Fruit fly (Drosophila melanogaster) whole organism, embryonic: ENCODE measurements around the gene lin-52.

Experiments used
- Aef1 ChIP-seq: fragments of 200-800 bp; sonication (Bioruptor generic); IDR thresholded peaks from 3 replicates; pipeline ENCODE4 v1.3.6; 2022; ENCODE audit warnings: missing biosample characterization, missing genetic modification characterization
- CG11695 ChIP-seq: fragments of 200-800 bp; sonication (Bioruptor generic); IDR thresholded peaks from 3 replicates; pipeline ENCODE4 v1.3.6; 2022; ENCODE audit warnings: missing biosample characterization, missing genetic modification characterization
- CG13624 ChIP-seq: fragments of 200-800 bp; sonication (Bioruptor generic); optimal IDR thresholded peaks from 2 replicates; lab custom pipeline; 2016; ENCODE audit warnings: missing biosample characterization, missing genetic modification characterization
- CG13775 ChIP-seq: fragments of 200-800 bp; sonication (Bioruptor generic); optimal IDR thresholded peaks from 3 replicates; lab custom pipeline; 2017; ENCODE audit warnings: missing biosample characterization, mild to moderate bottlenecking, missing genetic modification characterization
- CG15011 ChIP-seq: fragments of 200-800 bp; sonication (Bioruptor generic); optimal IDR thresholded peaks from 3 replicates; lab custom pipeline; 2018; ENCODE audit warnings: missing biosample characterization, mild to moderate bottlenecking, missing genetic modification characterization
- CG15269 ChIP-seq: fragments of 200-800 bp; sonication (Bioruptor generic); optimal IDR thresholded peaks from 2 replicates; lab custom pipeline; 2018; ENCODE audit warnings: missing biosample characterization, mild to moderate bottlenecking, missing genetic modification characterization, moderate library complexity
- CG1529 ChIP-seq: fragments of 200-800 bp; sonication (Bioruptor generic); optimal IDR thresholded peaks from 3 replicates; lab custom pipeline; 2018; ENCODE audit warnings: missing biosample characterization, missing genetic modification characterization
- CG16779 ChIP-seq: fragments of 200-800 bp; sonication (Bioruptor generic); IDR thresholded peaks from 2 replicates; pipeline ENCODE4 v1.3.6; 2022; ENCODE audit warnings: missing biosample characterization, missing genetic modification characterization
- CG17328 ChIP-seq: fragments of 200-800 bp; sonication (Bioruptor generic); IDR thresholded peaks from 2 replicates; pipeline ENCODE4 v1.3.6; 2022; ENCODE audit warnings: missing biosample characterization, missing genetic modification characterization
- CG30431 ChIP-seq: fragments of 200-800 bp; sonication (Bioruptor generic); optimal IDR thresholded peaks from 2 replicates; lab custom pipeline; 2017; ENCODE audit warnings: missing biosample characterization, missing genetic modification characterization
- CG31441 ChIP-seq: fragments of 200-800 bp; sonication (Bioruptor generic); IDR thresholded peaks from 2 replicates; pipeline ENCODE4 v1.3.6; 2022; ENCODE audit warnings: missing biosample characterization, missing genetic modification characterization
- CG34422 ChIP-seq: fragments of 200-800 bp; sonication (Bioruptor generic); IDR thresholded peaks from 3 replicates; pipeline ENCODE4 v1.3.6; 2022; ENCODE audit warnings: missing biosample characterization, missing genetic modification characterization
- CG3726 ChIP-seq: fragments of 200-800 bp; sonication (Bioruptor generic); IDR thresholded peaks from 3 replicates; pipeline ENCODE4, ENCODE4 v1.3.6; 2022; ENCODE audit warnings: missing biosample characterization, missing genetic modification characterization
- CG4617 ChIP-seq: fragments of 200-800 bp; sonication (Bioruptor generic); optimal IDR thresholded peaks from 3 replicates; lab custom pipeline; 2016; ENCODE audit warnings: missing biosample characterization, missing genetic modification characterization, borderline replicate concordance
- CG5180 ChIP-seq: fragments of 200-800 bp; sonication (Bioruptor generic); optimal IDR thresholded peaks from 3 replicates; lab custom pipeline; 2017; ENCODE audit warnings: missing biosample characterization, missing genetic modification characterization, mild to moderate bottlenecking, moderate library complexity, missing genetic modification reagents
- CG7271 ChIP-seq: fragments of 200-800 bp; sonication (Bioruptor generic); optimal IDR thresholded peaks from 2 replicates; lab custom pipeline; 2018; ENCODE audit warnings: missing biosample characterization, mild to moderate bottlenecking, missing genetic modification characterization, moderate library complexity
- CG8478 ChIP-seq: fragments of >200 bp; optimal IDR thresholded peaks from 2 replicates; lab custom pipeline; 2018
- CG8765 ChIP-seq: fragments of 200-800 bp; sonication (Bioruptor generic); IDR thresholded peaks from 2 replicates; pipeline ENCODE4 v1.3.6; 2022; ENCODE audit warnings: missing biosample characterization, missing genetic modification characterization
- CG9876 ChIP-seq: fragments of 200-800 bp; sonication (Bioruptor generic); optimal IDR thresholded peaks from 2 replicates; lab custom pipeline; 2016; ENCODE audit warnings: missing biosample characterization, missing genetic modification characterization
- CkIIα-i1 ChIP-seq: fragments of 200-800 bp; sonication (Bioruptor generic); IDR thresholded peaks from 2 replicates; pipeline ENCODE4 v1.3.6; 2022; ENCODE audit warnings: missing biosample characterization, missing genetic modification characterization
- ERR ChIP-seq: fragments of 200-800 bp; sonication (Bioruptor generic); optimal IDR thresholded peaks from 2 replicates; lab custom pipeline; 2016; ENCODE audit warnings: missing biosample characterization, missing genetic modification characterization
- Fer3 ChIP-seq: fragments of 200-800 bp; sonication (Bioruptor generic); optimal IDR thresholded peaks from 2 replicates; lab custom pipeline; 2018; ENCODE audit warnings: missing biosample characterization, mild to moderate bottlenecking, missing genetic modification characterization, moderate library complexity
- Gsc ChIP-seq: fragments of 200-800 bp; sonication (Bioruptor generic); IDR thresholded peaks from 2 replicates; pipeline ENCODE4 v1.3.6; 2022; ENCODE audit warnings: missing biosample characterization, missing genetic modification characterization
- HLH54F ChIP-seq: fragments of 200-800 bp; sonication (Bioruptor generic); optimal IDR thresholded peaks from 3 replicates; lab custom pipeline; 2016; ENCODE audit warnings: missing biosample characterization, missing genetic modification characterization
- HLHmδ ChIP-seq: fragments of 200-800 bp; sonication (Bioruptor generic); optimal IDR thresholded peaks from 2 replicates; lab custom pipeline; 2018; ENCODE audit warnings: missing biosample characterization, mild to moderate bottlenecking, missing genetic modification characterization, moderate library complexity
- Lpt ChIP-seq: fragments of >200 bp; optimal IDR thresholded peaks from 2 replicates; lab custom pipeline; 2018; ENCODE audit warnings: missing biosample characterization, missing genetic modification characterization
- PHDP ChIP-seq: fragments of 200-800 bp; sonication (Bioruptor generic); optimal IDR thresholded peaks from 3 replicates; lab custom pipeline; 2018; ENCODE audit warnings: missing biosample characterization, mild to moderate bottlenecking, missing genetic modification characterization, moderate library complexity
- al ChIP-seq: fragments of 200-800 bp; sonication (Bioruptor generic); IDR thresholded peaks from 2 replicates; pipeline ENCODE4 v1.3.6; 2022; ENCODE audit warnings: missing biosample characterization, missing genetic modification characterization
- aop ChIP-seq: fragments of 200-800 bp; sonication (Bioruptor generic); IDR thresholded peaks from 2 replicates; pipeline ENCODE4 v1.3.6; 2022; ENCODE audit warnings: missing biosample characterization, missing genetic modification characterization
- ara ChIP-seq: fragments of 200-800 bp; sonication (Bioruptor generic); IDR thresholded peaks from 2 replicates; pipeline ENCODE4 v1.3.6; 2022; ENCODE audit warnings: missing biosample characterization, missing genetic modification characterization
- btn ChIP-seq: fragments of 200-800 bp; sonication (Bioruptor generic); optimal IDR thresholded peaks from 2 replicates; lab custom pipeline; 2016; ENCODE audit warnings: missing biosample characterization, missing genetic modification characterization
- cato ChIP-seq: fragments of 200-800 bp; sonication (Bioruptor generic); optimal IDR thresholded peaks from 2 replicates; lab custom pipeline; 2016; ENCODE audit warnings: missing biosample characterization, missing genetic modification characterization, borderline replicate concordance
- chm ChIP-seq: fragments of 200-800 bp; sonication (Bioruptor generic); IDR thresholded peaks from 2 replicates; pipeline ENCODE4 v1.3.6; 2022; ENCODE audit warnings: missing biosample characterization, missing genetic modification characterization
- cwo ChIP-seq: fragments of 200-800 bp; sonication (Bioruptor generic); optimal IDR thresholded peaks from 3 replicates; lab custom pipeline; 2017; ENCODE audit warnings: missing biosample characterization, missing genetic modification characterization, mild to moderate bottlenecking, moderate library complexity, missing genetic modification reagents
- disco-r ChIP-seq: fragments of 200-800 bp; sonication (Bioruptor generic); optimal IDR thresholded peaks from 2 replicates; lab custom pipeline; 2016; ENCODE audit warnings: missing biosample characterization, missing genetic modification characterization
- dpn ChIP-seq, 2 experiments: fragments of 200-800 bp; sonication (Bioruptor generic); optimal IDR thresholded peaks; 3 replicates each; lab custom pipeline; 2016; ENCODE audit warnings: missing biosample characterization in 2 of 2, missing genetic modification characterization in 2 of 2
- fd102C ChIP-seq: fragments of 200-800 bp; sonication (Bioruptor generic); optimal IDR thresholded peaks from 2 replicates; lab custom pipeline; 2018; ENCODE audit warnings: missing biosample characterization, mild to moderate bottlenecking, missing genetic modification characterization, moderate library complexity
- ftz-f1 ChIP-seq: fragments of 200-800 bp; sonication (Bioruptor generic); optimal IDR thresholded peaks from 2 replicates; lab custom pipeline; 2016; ENCODE audit warnings: missing biosample characterization, missing genetic modification characterization
- grau ChIP-seq: fragments of 200-800 bp; optimal IDR thresholded peaks from 3 replicates; lab custom pipeline; 2019; ENCODE audit warnings: missing biosample characterization, mild to moderate bottlenecking, missing genetic modification characterization, moderate library complexity
- hbn ChIP-seq: fragments of 200-800 bp; sonication (Bioruptor generic); IDR thresholded peaks from 2 replicates; pipeline ENCODE4 v1.3.6; 2022; ENCODE audit warnings: missing biosample characterization, missing genetic modification characterization; ENCODE audit not compliant: partially characterized antibody
- kni ChIP-seq: fragments of 200-800 bp; sonication (Bioruptor generic); optimal IDR thresholded peaks from 3 replicates; lab custom pipeline; 2017; ENCODE audit warnings: mild to moderate bottlenecking, missing biosample characterization, missing genetic modification reagents, missing genetic modification characterization
- mld ChIP-seq: fragments of 200-800 bp; sonication (Bioruptor generic); IDR thresholded peaks from 3 replicates; pipeline ENCODE4 v1.3.6; 2022; ENCODE audit warnings: missing biosample characterization, missing genetic modification characterization; ENCODE audit not compliant: partially characterized antibody
- p53 ChIP-seq: fragments of 200-800 bp; sonication (Bioruptor generic); optimal IDR thresholded peaks from 2 replicates; lab custom pipeline; 2016; ENCODE audit warnings: missing biosample characterization, missing genetic modification characterization
- pzg ChIP-seq: fragments of 200-800 bp; sonication (Bioruptor generic); optimal IDR thresholded peaks from 3 replicates; lab custom pipeline; 2018; ENCODE audit warnings: missing biosample characterization, mild to moderate bottlenecking, missing genetic modification characterization, moderate library complexity
- run ChIP-seq: fragments of 200-800 bp; sonication (Bioruptor generic); optimal IDR thresholded peaks from 3 replicates; lab custom pipeline; 2018; ENCODE audit warnings: missing biosample characterization, mild to moderate bottlenecking, missing genetic modification characterization
- salm ChIP-seq: fragments of 200-800 bp; sonication (Bioruptor generic); optimal IDR thresholded peaks from 2 replicates; lab custom pipeline; 2018; ENCODE audit warnings: missing biosample characterization, mild to moderate bottlenecking, missing genetic modification characterization
- sens-2 ChIP-seq: fragments of 200-800 bp; sonication (Bioruptor generic); IDR thresholded peaks from 2 replicates; pipeline ENCODE4 v1.3.6; 2022; ENCODE audit warnings: missing biosample characterization, missing genetic modification characterization
- ttk ChIP-seq: fragments of 200-800 bp; sonication (Bioruptor generic); IDR thresholded peaks from 2 replicates; pipeline ENCODE4 v2.1.2; 2022; ENCODE audit warnings: missing biosample characterization, missing genetic modification characterization
- zen ChIP-seq: fragments of 200-800 bp; sonication (Bioruptor generic); optimal IDR thresholded peaks from 3 replicates; lab custom pipeline; 2018; ENCODE audit warnings: missing biosample characterization, mild to moderate bottlenecking, missing genetic modification characterization, moderate library complexity

lin-52 gene

DNA sequence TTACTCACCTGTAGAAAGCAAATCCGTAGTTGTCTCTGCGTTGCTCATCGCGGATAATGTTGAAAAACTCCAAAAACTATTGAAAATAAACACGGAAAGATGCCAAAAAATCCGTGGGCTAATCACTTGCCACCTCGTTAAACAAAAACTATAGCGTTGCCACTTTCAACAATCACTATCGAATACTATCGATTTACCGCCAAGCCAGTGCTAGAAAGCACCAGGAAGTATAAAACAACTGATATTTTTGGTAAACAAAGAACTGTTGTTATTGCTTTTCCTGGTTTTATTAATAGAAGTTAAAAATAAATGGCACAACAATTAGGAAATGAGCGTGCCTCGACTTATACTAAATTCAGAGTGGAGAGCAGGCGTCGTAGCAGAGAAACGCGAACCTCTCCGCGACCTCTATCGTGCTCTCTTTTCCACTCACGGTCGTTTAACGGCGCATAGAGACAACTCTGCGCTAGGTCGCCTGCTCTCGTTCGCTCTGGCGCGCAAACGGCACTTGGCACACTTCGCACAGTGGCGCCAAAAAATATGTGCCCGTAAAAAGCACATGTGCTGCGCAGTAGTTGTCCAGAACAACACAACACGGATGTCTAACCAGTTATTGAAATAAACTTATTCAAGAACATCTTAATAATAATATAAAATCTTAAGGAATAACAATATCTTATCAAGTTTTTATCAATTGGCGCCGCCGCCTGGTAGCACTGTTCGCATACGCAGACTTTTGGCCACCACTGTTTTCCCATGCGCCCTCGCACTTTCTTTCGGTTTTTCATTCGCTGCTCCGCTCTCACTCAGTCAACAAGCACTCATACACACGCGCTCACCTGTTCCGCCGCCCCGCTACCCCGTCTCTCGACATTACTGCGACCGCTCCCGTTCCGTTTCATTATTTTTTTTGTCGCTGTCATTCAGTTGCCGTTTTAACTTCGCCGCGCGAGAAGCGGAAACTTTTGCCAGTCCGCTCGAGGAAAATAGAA is at the start of gene lin-52, which contains the start of gene CG15771 (continued):
- TF ChIP-seq kni (GFP tag; lab: Kevin White, UChicago) (peak; percentile 99), al (GFP tag; lab: Robert Waterston, UW) (peak; percentile 94), p53 (peak; percentile 18), CG4617 (GFP tag; lab: Kevin White, UChicago) (peak; percentile 17), dpn (GFP tag; optimal IDR thresholded peaks at IDR 0.05; lab: Kevin White, UChicago) (peak; percentile 72 to 91), disco-r (GFP tag; lab: Kevin White, UChicago) (peak; percentile 52), CG17328 (GFP tag; lab: Robert Waterston, UW) (peak; percentile 91), CG15269 (tag; lab: Kevin White, UChicago) (peak; percentile 99), CG31441 (GFP tag; lab: Robert Waterston, UW) (peak; percentile 95), sens-2 (GFP tag; lab: Robert Waterston, UW) (peak; percentile 76), CG3726 (GFP tag; lab: Robert Waterston, UW) (peak; percentile 89), Fer3 (tag; lab: Kevin White, UChicago) (peak; percentile 93), CG13624 (peak; percentile 78), Lpt (no peak), CG9876 (GFP tag; lab: Kevin White, UChicago) (peak; percentile 5), btn (GFP tag; lab: Kevin White, UChicago) (peak; percentile 3), pzg (GFP tag; lab: Kevin White, UChicago) (peak; percentile 85), mld (GFP tag; lab: Robert Waterston, UW) (no peak), CG1529 (GFP tag; lab: Kevin White, UChicago) (peak; percentile 93), HLH54F (peak; percentile 83), CG8478 (lab: Kevin White, UChicago) (peak; percentile 6), hbn (GFP tag; lab: Robert Waterston, UW) (peak; percentile 33; the same call in 1 of the 2 replicates), ERR (peak; percentile 59), ftz-f1 (GFP tag; lab: Kevin White, UChicago) (peak; percentile 47), fd102C (GFP tag; lab: Kevin White, UChicago) (peak; percentile 54), CG11695 (GFP tag; lab: Robert Waterston, UW) (peak; percentile 97), run (tag; lab: Kevin White, UChicago) (peak; percentile 90), grau (tag; lab: Kevin White, UChicago) (peak; percentile 95), PHDP (peak; percentile 95), CkIIα-i1 (GFP tag; lab: Robert Waterston, UW) (peak; percentile 76), CG15011 (GFP tag; lab: Kevin White, UChicago) (peak; percentile 93), ttk (GFP tag; lab: Robert Waterston, UW) (peak; percentile 90), CG5180 (GFP tag; lab: Kevin White, UChicago) (peak; percentile 88), cwo (peak; percentile 95), zen (tag; lab: Kevin White, UChicago) (peak; percentile 84), Aef1 (peak; percentile 95), cato (GFP tag; lab: Kevin White, UChicago) (peak; percentile 85), ara (GFP tag; lab: Robert Waterston, UW) (peak; percentile 94), HLHmδ (GFP tag; lab: Kevin White, UChicago) (peak; percentile 41), CG16779 (GFP tag; lab: Robert Waterston, UW) (peak; percentile 89), Gsc (GFP tag; lab: Robert Waterston, UW) (peak; percentile 91), salm (peak; percentile 90), CG30431 (GFP tag; lab: Kevin White, UChicago) (peak; percentile 90), aop (peak; percentile 29), CG13775 (peak; percentile 96), CG8765 (GFP tag; lab: Robert Waterston, UW) (peak; percentile 82), chm (GFP tag; lab: Robert Waterston, UW) (peak; percentile 87), CG7271 (tag; lab: Kevin White, UChicago) (no peak), CG34422 (peak; percentile 91)
